Worm (Caenorhabditis elegans) whole organism, L4 larva: Measurements from ENCODE around the gene nlp-101.

Experiments used
- fos-1 ChIP-seq: fragments of 150-350 bp; optimal IDR thresholded peaks from 2 replicates; lab custom pipeline; 2014; ENCODE audit warnings: missing biosample characterization, missing genetic modification characterization
- lin-13 ChIP-seq: fragments of 150-350 bp; optimal IDR thresholded peaks from 2 replicates; lab custom pipeline; 2014; ENCODE audit warnings: missing biosample characterization, missing genetic modification reagents, missing genetic modification characterization
- pqm-1 ChIP-seq: sonication (generic microtip); optimal IDR thresholded peaks from 2 replicates; lab custom pipeline; 2017; ENCODE audit warnings: missing biosample characterization, missing genetic modification characterization
- spr-3 ChIP-seq: fragments of 200-800 bp; sonication (Bioruptor generic); optimal IDR thresholded peaks from 2 replicates; lab custom pipeline; 2018; ENCODE audit warnings: mild to moderate bottlenecking, missing genetic modification characterization, missing compliant biosample characterization
- zag-1 ChIP-seq: fragments of 150-350 bp; optimal IDR thresholded peaks from 2 replicates; lab custom pipeline; 2014; ENCODE audit warnings: missing biosample characterization, missing genetic modification characterization

ce11 chrX:7815230-7815629, 23.5 kb upstream of the nlp-101 start:
- no peak for TF ChIP-seq pqm-1 (tag; lab: Kevin White, UChicago)
- no peak for TF ChIP-seq lin-13 (GFP tag; lab: Kevin White, UChicago)
- no peak for TF ChIP-seq spr-3 (GFP tag; lab: Kevin White, UChicago)
- no peak for TF ChIP-seq zag-1 (tag; lab: Kevin White, UChicago)
- TF ChIP-seq fos-1 (tag; lab: Kevin White, UChicago): no peak
